Worm (Caenorhabditis elegans): ENCODE results near the gene fbxa-196.

Gene fbxa-196

DNA sequence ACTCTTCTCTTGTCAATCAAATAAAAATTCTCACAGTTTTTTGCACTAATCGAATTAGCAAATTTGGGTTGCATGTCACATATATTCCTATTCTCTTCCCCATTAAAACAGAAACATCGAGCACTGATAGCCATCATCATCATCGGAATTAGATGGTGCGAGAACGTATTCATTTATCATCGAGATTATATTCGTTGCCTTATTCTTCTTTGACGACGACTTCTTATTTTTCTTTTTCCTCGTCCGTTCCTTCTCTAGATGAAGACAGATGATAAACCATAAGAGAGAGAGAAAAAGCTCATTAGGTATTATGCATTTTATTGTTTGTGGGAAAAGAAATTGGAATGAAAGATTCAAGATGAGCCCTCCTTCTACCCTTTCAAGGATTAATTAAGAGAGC, 22.8 kb downstream of the fbxa-196 start:
- peak; percentile 55 for TF ChIP-seq elt-1 (tag; optimal IDR thresholded peaks at IDR 0.05; ENCODE audit: borderline replicate concordance, insufficient read depth)
- no peak for TF ChIP-seq pha-4 (tag; optimal IDR thresholded peaks at IDR 0.05)
- TF ChIP-seq ces-1 (GFP tag; optimal IDR thresholded peaks at IDR 0.05) = peak; percentile 18

DNA sequence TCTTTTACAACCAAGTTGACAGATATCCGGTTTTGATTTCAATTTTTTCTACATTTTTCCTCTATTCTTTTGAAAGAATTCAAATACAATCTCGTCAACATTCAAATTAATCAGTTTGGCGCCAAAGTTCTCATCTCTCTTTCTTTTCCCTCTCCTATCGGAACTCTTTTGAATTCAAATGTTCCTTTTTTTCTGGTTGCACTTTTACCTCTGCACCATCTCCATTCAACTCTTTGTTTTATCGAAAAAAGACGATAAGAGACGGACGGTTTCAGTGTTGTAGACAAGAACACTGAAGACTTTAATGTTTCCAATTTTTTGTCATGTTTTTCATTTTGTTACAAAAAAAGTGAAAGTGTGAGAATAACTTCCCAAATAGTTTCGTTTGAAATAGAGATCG, 27.6 kb downstream of the fbxa-196 start:
- no peak for TF ChIP-seq lsy-2 (tag; optimal IDR thresholded peaks at IDR 0.05)
- no peak for TF ChIP-seq lin-13 (tag; optimal IDR thresholded peaks at IDR 0.05)
- TF ChIP-seq sptf-1 (tag; optimal IDR thresholded peaks at IDR 0.05) = no peak
- TF ChIP-seq pha-4 (tag; optimal IDR thresholded peaks at IDR 0.05) = no peak
- no peak for TF ChIP-seq blmp-1 (tag; optimal IDR thresholded peaks at IDR 0.05)
- TF ChIP-seq sem-2 (GFP tag; optimal IDR thresholded peaks at IDR 0.05) = no peak
- TF ChIP-seq ceh-39 (tag; optimal IDR thresholded peaks at IDR 0.05) = no peak
- no peak for TF ChIP-seq ztf-11 (tag; optimal IDR thresholded peaks at IDR 0.05)
- no peak for TF ChIP-seq elt-1 (tag; optimal IDR thresholded peaks at IDR 0.05; ENCODE audit: borderline replicate concordance, insufficient read depth)
- no peak for TF ChIP-seq mep-1 (tag; optimal IDR thresholded peaks at IDR 0.05)
- no peak for TF ChIP-seq lin-32 (GFP tag; optimal IDR thresholded peaks at IDR 0.05)
- TF ChIP-seq nhr-76 (tag; optimal IDR thresholded peaks at IDR 0.05) = no peak

DNA sequence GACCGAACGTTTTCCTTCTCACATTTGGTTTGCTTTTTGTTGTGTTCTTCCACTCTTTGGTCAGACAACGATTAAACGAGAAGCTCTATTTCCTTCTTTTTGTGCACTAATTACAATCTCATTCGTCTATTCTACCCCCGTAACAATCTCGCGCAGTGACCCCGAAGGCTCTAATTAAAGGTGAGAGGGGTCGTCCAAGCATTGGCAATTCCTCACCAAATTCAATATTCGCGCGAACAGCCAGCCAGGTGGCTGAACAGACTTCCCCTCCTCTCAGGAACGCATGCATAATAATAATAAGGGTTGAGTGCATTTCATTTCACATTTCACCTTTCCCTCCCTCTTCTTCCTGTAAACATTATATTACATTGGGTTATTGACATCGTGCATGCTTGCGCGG, 36.7 kb downstream of the fbxa-196 start:
- TF ChIP-seq ceh-83 (GFP tag; optimal IDR thresholded peaks at IDR 0.05) (peak; percentile 20), mls-2 (tag; optimal IDR thresholded peaks at IDR 0.05) (peak; percentile 71), sptf-1 (tag; optimal IDR thresholded peaks at IDR 0.05) (peak; percentile 74), lin-32 (GFP tag; optimal IDR thresholded peaks at IDR 0.05) (peak; percentile 22), mep-1 (tag; optimal IDR thresholded peaks at IDR 0.05) (no peak), sem-2 (GFP tag; optimal IDR thresholded peaks at IDR 0.05) (peak; percentile 23), ceh-43 (GFP tag; optimal IDR thresholded peaks at IDR 0.05) (peak; percentile 68), drap-1 (GFP tag; optimal IDR thresholded peaks at IDR 0.05) (no peak), nhr-2 (tag; optimal IDR thresholded peaks at IDR 0.05) (peak; percentile 47), pha-4 (tag; optimal IDR thresholded peaks at IDR 0.05) (peak; percentile 10)

DNA sequence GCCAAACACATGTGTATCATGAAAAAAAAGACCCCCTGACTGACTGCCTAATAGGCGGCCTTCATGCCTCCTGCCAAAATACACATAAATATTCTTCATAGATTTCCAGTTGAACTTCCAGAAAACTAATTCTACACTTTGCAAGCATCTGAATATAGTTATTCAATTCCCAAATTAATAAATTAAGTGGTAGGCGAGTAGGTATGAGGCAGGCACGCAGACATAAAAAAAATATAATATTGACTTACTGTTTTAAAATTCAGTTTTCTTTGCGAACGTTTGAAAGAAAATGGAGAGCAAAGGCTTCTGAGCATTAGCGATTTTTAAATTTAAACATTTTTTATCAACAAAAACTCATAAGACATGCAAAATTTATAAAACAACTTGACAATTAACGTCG, 39.4 kb downstream of the fbxa-196 start:
- TF ChIP-seq sptf-1 (tag; optimal IDR thresholded peaks at IDR 0.05) = peak; percentile 0
- TF ChIP-seq nhr-12 (tag; optimal IDR thresholded peaks at IDR 0.05) = no peak

DNA sequence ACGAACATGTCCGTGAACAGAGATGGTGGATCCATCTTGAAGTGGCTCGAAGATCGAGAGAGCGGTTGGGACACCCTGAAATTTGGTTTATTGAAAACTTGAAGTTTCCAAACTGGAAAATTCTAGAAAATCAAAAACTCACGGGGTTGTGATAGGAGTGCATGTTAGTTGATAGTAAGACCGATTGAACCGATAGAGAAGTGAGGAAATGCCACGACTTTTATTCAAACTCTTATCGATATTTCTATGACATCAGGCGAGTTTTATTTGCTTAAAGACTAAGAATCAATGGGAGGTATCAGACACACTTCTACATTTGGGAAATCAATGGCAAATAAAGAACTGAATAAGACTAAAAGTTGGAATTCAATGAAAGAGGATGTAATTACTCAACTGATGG, 40.4 kb downstream of the fbxa-196 start, which contains the start of gene lec-10:
lec-10 (minus strand) TSS at position 272 of the 400 bp plus-strand sequence.
- TF ChIP-seq lin-32 (GFP tag; optimal IDR thresholded peaks at IDR 0.05) (no peak), drap-1 (GFP tag; optimal IDR thresholded peaks at IDR 0.05) (no peak), nhr-2 (tag; optimal IDR thresholded peaks at IDR 0.05) (no peak), unc-62 (GFP tag; optimal IDR thresholded peaks at IDR 0.05) (no peak), zip-8 (tag; optimal IDR thresholded peaks at IDR 0.05) (no peak), nhr-28 (tag; optimal IDR thresholded peaks at IDR 0.05) (no peak), ham-2 (GFP tag; optimal IDR thresholded peaks at IDR 0.05) (no peak), blmp-1 (tag; optimal IDR thresholded peaks at IDR 0.05) (no peak)

DNA sequence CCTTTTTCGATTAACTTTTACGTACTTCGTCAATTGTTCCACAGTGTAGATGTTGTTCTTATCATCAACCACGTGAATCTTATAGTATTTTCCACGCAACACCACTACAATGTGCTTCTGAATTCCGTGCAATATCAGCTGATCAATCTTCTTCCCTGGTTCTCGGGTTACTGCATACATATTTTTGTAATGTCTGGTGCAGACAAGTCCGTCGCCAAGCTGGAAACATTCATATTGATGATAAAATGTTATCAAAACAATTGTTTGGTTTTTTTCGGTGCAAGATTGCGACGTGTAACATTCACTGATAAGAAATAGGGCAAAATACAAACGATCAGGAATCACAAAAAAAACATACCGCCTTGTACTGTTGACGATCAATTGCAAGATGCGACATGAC, 44.0 kb downstream of the fbxa-196 start:
- TF ChIP-seq ceh-43 (GFP tag; optimal IDR thresholded peaks at IDR 0.05) (no peak), hlh-1 (tag; optimal IDR thresholded peaks at IDR 0.05) (no peak), cnd-1 (tag; optimal IDR thresholded peaks at IDR 0.05) (no peak), ceh-39 (tag; optimal IDR thresholded peaks at IDR 0.05) (no peak), lin-32 (GFP tag; optimal IDR thresholded peaks at IDR 0.05) (no peak), mab-5 (tag; optimal IDR thresholded peaks at IDR 0.05) (no peak), flh-1 (GFP tag; optimal IDR thresholded peaks at IDR 0.05) (no peak), unc-62 (GFP tag; optimal IDR thresholded peaks at IDR 0.05) (no peak), M03D4.4 (tag; optimal IDR thresholded peaks at IDR 0.05) (no peak)

DNA sequence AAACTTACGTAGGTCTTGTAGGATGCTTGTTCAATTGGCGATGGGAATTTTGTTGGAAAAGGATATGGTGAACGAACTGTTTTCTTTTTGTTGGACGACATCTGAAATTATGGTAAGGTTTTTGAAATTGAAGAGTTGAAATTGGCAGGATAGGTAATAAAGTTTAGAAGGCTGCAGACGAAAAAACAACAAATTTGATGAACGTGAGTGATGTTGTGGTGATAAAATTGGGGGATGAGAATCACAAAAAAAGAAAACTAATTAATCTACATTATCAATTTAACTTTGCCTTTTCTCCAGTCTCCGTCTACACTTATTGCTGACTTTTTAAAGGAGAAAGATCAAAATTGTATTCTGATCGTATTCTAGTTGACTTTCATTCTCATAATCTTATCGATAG, 45.4 kb downstream of the fbxa-196 start, which contains the start of gene cpt-6:
cpt-6 (minus strand) TSS at position 101 of the 400 bp plus-strand sequence.
- TF ChIP-seq ceh-43 (GFP tag; optimal IDR thresholded peaks at IDR 0.05) = no peak
- no peak for TF ChIP-seq ham-2 (GFP tag; optimal IDR thresholded peaks at IDR 0.05)
- no peak for TF ChIP-seq snpc-4 (tag; optimal IDR thresholded peaks at IDR 0.05)
- TF ChIP-seq blmp-1 (tag; optimal IDR thresholded peaks at IDR 0.05) = no peak
- no peak for TF ChIP-seq unc-62 (GFP tag; optimal IDR thresholded peaks at IDR 0.05)
- no peak for TF ChIP-seq M03D4.4 (tag; optimal IDR thresholded peaks at IDR 0.05)
- no peak for TF ChIP-seq flh-1 (GFP tag; optimal IDR thresholded peaks at IDR 0.05)
- TF ChIP-seq hlh-1 (tag; optimal IDR thresholded peaks at IDR 0.05) = no peak
- TF ChIP-seq mls-2 (tag; optimal IDR thresholded peaks at IDR 0.05) = no peak
- TF ChIP-seq ceh-83 (GFP tag; optimal IDR thresholded peaks at IDR 0.05) = no peak
- no peak for TF ChIP-seq ceh-39 (tag; optimal IDR thresholded peaks at IDR 0.05)
- no peak for TF ChIP-seq sptf-1 (tag; optimal IDR thresholded peaks at IDR 0.05)
- TF ChIP-seq sem-2 (GFP tag; optimal IDR thresholded peaks at IDR 0.05) = no peak
- no peak for TF ChIP-seq unc-120 (tag; optimal IDR thresholded peaks at IDR 0.05; ENCODE audit: poor library complexity, severe bottlenecking)
- no peak for TF ChIP-seq mep-1 (tag; optimal IDR thresholded peaks at IDR 0.05)
- no peak for TF ChIP-seq bed-3 (GFP tag; optimal IDR thresholded peaks at IDR 0.05)
- no peak for TF ChIP-seq elt-1 (tag; optimal IDR thresholded peaks at IDR 0.05; ENCODE audit: borderline replicate concordance, insufficient read depth)
- TF ChIP-seq nhr-237 (tag; optimal IDR thresholded peaks at IDR 0.05) = no peak
- TF ChIP-seq nhr-28 (tag; optimal IDR thresholded peaks at IDR 0.05) = no peak
- TF ChIP-seq ztf-11 (tag; optimal IDR thresholded peaks at IDR 0.05) = no peak
